Fruit fly (Drosophila melanogaster) Kc167 (cell line): ENCODE results near the gene CG13287.

Experiments
- Myc ChIP-seq: fragments of >200 bp; optimal IDR thresholded peaks from 2 replicates; lab custom pipeline; 2017; ENCODE audit warnings: missing external identifiers
- psq ChIP-seq: fragments of >200 bp; optimal IDR thresholded peaks from 2 replicates; lab custom pipeline; 2017; ENCODE audit warnings: missing external identifiers
- ttk ChIP-seq: sonication (Bioruptor generic); optimal IDR thresholded peaks from 2 replicates; lab custom pipeline; 2017; ENCODE audit warnings: missing external identifiers

DNA sequence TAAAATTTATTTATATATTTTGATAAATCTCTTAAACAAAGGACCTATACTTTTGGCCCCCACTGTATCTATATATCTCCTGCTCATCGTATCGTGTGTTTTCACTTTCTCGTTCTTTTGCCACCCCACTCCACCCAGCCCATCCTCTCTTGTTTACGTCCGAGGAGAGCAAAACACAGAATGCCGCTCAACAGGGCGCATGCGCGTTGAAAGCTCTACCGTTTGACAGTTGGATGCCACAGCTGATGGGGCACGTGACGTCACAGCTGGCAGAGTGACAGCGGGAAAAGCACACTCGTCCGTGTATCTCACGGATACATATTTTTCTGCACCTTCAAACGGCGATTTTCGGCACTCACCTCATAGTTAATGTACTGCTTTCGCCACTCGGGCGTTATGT, 38.7 kb downstream of the CG13287 start:
- TF ChIP-seq ttk (lab: Kevin White, UChicago) (no peak), psq (lab: Kevin White, UChicago) (no peak), Myc (lab: Kevin White, UChicago) (no peak)
